Fruit fly (Drosophila melanogaster): ENCODE data around the gene Brd.

Brd gene

DNA sequence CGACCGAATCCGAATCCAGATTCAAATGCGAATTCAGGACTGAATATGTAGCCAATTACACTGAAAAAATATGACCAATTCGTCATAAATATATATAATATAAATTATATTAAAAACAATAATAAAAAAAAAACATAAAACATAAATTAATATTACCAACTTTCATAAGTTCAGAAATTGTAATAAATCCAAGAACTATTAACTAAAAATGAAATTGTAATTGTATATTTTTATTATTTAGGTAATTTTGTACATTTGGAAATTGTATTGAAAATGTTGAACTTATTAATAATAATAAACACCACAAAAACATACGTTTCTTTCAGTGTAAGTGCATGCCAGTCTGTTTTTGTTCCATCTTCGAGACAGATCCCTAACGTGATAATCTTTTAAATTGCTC lies 11.4 kb upstream of the Brd start:
- no peak for TF ChIP-seq CG8478 (optimal IDR thresholded peaks at IDR 0.05)
- no peak for TF ChIP-seq usp (GFP tag; optimal IDR thresholded peaks at IDR 0.05)
- no peak for TF ChIP-seq Dll (optimal IDR thresholded peaks at IDR 0.05)
- TF ChIP-seq psq (optimal IDR thresholded peaks at IDR 0.05) = no peak
- TF ChIP-seq EcR (GFP tag; optimal IDR thresholded peaks at IDR 0.05) = no peak
- TF ChIP-seq pan (optimal IDR thresholded peaks at IDR 0.05) = no peak

DNA sequence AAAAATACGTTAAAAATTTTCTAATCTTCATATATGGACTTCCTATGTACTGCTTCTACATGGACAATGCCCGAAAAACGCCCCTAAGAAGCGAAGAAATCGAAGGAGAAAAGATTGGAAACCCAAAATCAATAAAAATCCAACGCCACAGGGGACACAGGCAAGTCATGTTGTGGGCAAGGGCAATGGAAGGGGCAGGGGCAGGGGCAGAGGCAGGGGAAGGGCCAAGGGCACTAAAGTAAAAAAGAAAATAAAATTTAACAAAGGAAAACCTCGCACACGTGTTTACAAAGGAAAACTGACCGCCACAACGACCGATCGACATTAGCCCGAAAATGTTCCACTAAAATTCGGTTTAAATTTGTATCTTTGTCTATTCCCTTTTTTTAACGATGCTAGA lies 9.7 kb upstream of the Brd start:
- no peak for TF ChIP-seq usp (GFP tag; optimal IDR thresholded peaks at IDR 0.05)
- no peak for TF ChIP-seq EcR (GFP tag; optimal IDR thresholded peaks at IDR 0.05)
- no peak for TF ChIP-seq CG8478 (optimal IDR thresholded peaks at IDR 0.05)

DNA sequence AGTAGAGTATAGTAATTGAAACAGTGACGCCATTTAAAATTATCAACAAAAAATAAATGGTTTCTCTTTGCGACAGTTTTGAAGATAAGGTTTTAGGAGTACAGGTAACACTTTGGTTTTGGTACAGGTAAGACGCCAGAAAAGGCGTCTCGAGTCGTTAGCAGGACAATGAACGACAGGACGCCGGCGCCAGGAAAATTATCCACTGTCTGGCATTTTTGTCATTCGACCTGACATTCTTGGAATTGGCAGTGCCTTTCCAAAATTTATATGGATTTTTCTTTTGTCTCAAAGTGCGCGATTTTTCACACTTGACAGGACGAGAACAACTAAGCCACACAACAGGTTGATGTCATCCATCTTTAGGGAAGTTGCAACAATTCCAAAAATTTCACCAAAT lies 7.6 kb upstream of the Brd start:
- TF ChIP-seq psq (optimal IDR thresholded peaks at IDR 0.05) (no peak), usp (GFP tag; optimal IDR thresholded peaks at IDR 0.05) (no peak), CG8478 (optimal IDR thresholded peaks at IDR 0.05) (no peak), EcR (GFP tag; optimal IDR thresholded peaks at IDR 0.05) (no peak), pan (optimal IDR thresholded peaks at IDR 0.05) (no peak)

- TF ChIP-seq CG8478 (optimal IDR thresholded peaks at IDR 0.05) = no peak
- no peak for TF ChIP-seq EcR (GFP tag; optimal IDR thresholded peaks at IDR 0.05)
- TF ChIP-seq usp (GFP tag; optimal IDR thresholded peaks at IDR 0.05) = no peak
- TF ChIP-seq psq (optimal IDR thresholded peaks at IDR 0.05) = no peak
- TF ChIP-seq Dll (optimal IDR thresholded peaks at IDR 0.05) = no peak
- no peak for TF ChIP-seq pan (optimal IDR thresholded peaks at IDR 0.05)
These were observed 6.1 kb upstream of the Brd start for dm6 chr3L:14966199-14966858.

DNA sequence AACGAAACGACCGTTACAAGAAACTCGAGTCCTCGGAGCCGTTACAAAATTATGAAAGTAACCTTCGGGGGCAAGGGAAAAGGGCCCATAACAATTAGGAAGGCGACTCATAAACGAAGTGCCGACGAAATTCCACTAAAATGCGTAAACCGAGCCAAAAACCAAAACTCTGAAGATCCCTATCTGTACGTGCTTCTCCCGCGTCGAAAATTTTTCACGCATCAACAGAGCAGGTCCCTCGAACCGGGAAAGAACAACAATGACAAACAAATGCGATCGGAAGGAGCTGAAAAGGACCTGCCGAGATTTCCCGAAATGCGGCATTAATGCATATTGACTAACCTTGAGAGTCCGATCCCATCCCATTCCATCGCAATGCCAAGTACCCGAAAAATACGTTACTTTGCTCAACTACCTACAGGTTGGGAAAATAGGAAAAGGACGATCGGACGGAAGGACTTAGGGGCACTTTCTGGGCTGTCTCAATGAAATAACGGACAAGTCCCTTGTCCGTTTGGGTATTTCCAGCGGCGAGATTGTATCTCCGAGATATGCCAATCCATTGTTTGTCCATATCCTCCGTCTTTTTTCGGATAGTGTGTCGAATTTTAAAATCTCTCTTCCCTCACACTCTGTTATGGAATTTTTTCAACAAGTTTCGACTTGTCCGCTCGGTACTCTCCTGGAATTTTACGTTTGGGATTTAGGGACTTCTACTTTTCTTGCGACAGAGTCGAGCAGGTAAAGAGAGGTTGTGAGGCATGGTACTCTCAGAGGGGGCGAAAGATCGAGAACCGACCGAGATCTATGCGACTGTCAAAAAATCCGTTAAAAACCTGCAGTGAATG lies 4.6 kb upstream of the Brd start:
- TF ChIP-seq EcR (GFP tag; optimal IDR thresholded peaks at IDR 0.05) (no peak), pan (optimal IDR thresholded peaks at IDR 0.05) (no peak), CG8478 (optimal IDR thresholded peaks at IDR 0.05) (no peak), usp (GFP tag; optimal IDR thresholded peaks at IDR 0.05) (no peak), Dll (optimal IDR thresholded peaks at IDR 0.05) (no peak), psq (optimal IDR thresholded peaks at IDR 0.05) (no peak)

dm6 chr3L:14968553-14968952 lies 3.9 kb upstream of the Brd start:
- TF ChIP-seq pan (optimal IDR thresholded peaks at IDR 0.05) (peak; percentile 61), CG8478 (optimal IDR thresholded peaks at IDR 0.05) (no peak), EcR (GFP tag; optimal IDR thresholded peaks at IDR 0.05) (no peak)

dm6 chr3L:14969171-14969570 lies 3.3 kb upstream of the Brd start, which contains the start of gene Tom:
Gene Tom (plus strand): TSS chr3L:14969344.
- TF ChIP-seq Dll (optimal IDR thresholded peaks at IDR 0.05) (no peak), psq (optimal IDR thresholded peaks at IDR 0.05) (no peak)

dm6 chr3L:14970213-14970612 lies 2.3 kb upstream of the Brd start:
- TF ChIP-seq CG8478 (optimal IDR thresholded peaks at IDR 0.05) = no peak

DNA sequence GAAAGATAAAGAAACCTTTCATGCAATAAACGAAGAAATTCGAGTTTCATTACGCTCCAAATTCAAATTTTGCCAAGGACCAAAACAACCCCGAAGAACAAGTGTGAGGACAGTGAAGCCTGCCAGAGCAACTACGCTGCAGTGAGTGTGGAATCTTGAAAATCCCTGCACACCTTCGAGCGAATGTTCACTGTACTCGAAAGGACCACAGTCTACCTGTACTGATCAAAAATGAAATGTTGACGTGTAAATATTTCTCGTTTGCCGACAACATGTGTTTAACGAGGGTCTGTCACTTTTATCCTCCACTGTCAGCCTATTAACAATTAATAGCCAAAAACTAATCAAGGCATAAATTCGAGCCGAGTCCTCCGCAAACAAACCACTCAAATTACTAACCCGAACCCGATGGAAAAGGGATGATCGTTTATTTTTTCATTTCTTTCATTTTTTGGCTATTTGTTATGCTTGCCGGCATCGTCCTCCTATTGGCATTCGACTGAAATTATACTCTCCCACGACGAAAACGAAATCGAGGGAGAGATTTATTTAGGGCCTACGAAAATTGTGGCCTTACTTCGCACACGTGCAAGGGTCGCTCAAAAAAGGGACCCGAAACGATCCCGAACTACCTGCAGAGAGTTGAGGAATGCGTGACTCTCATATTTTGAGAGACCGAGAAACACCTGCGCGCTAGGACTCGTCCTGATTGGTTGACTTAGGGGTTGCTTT lies 408 bp upstream of the Brd start:
- TF ChIP-seq Dll (optimal IDR thresholded peaks at IDR 0.05) (no peak), pan (optimal IDR thresholded peaks at IDR 0.05) (no peak), CG8478 (optimal IDR thresholded peaks at IDR 0.05) (no peak), psq (optimal IDR thresholded peaks at IDR 0.05) (no peak), EcR (GFP tag; optimal IDR thresholded peaks at IDR 0.05) (no peak), usp (GFP tag; optimal IDR thresholded peaks at IDR 0.05) (no peak)

DNA sequence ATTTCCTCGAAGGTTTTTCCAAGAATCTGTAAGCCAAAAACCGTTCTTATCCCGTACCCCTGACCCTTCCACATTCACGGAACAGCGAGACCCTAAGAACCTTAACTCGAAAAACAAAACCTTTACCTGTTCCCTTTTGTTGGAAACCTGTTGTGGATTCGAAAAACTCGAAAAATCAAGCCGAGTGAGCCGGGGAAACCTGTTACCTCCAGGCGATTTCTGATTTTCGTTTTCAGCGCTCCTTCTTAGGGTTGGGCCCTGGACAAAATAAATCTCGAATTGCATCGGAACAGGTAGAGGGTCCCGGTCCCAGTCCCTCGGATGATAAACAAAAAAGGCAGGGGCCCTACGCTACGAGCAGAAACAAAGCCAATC lies 771 bp downstream of the Brd start:
- TF ChIP-seq usp (GFP tag; optimal IDR thresholded peaks at IDR 0.05) (no peak), pan (optimal IDR thresholded peaks at IDR 0.05) (no peak), Dll (optimal IDR thresholded peaks at IDR 0.05) (no peak), EcR (GFP tag; optimal IDR thresholded peaks at IDR 0.05) (no peak), CG8478 (optimal IDR thresholded peaks at IDR 0.05) (no peak), psq (optimal IDR thresholded peaks at IDR 0.05) (no peak)

dm6 chr3L:14974513-14974912 lies 2.0 kb downstream of the Brd start, which contains the start of gene Ocho:
Gene Ocho (plus strand): TSS chr3L:14974848.
- TF ChIP-seq Dll (optimal IDR thresholded peaks at IDR 0.05) (no peak), usp (GFP tag; optimal IDR thresholded peaks at IDR 0.05) (no peak), psq (optimal IDR thresholded peaks at IDR 0.05) (no peak), EcR (GFP tag; optimal IDR thresholded peaks at IDR 0.05) (no peak), CG8478 (optimal IDR thresholded peaks at IDR 0.05) (no peak), pan (optimal IDR thresholded peaks at IDR 0.05) (no peak)

DNA sequence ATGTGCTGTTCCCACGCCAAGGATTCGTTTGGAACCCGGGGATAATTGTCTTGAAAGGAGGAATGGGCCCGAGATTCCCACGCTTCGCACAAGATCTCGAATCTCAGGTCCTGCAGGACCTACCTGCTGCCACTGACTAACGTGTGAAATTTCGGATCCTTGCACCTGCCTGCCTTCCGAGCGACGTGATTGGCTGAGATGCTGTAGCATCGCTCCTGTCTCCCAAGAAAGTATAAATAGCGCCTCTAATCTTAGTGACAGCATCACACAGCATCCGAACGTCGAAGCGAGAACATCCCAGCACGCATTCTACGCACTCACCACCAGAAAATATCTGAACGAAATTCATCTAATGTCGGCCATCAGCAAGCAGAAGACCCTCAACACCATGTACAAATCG lies 2.5 kb downstream of the Brd start:
- TF ChIP-seq usp (GFP tag; optimal IDR thresholded peaks at IDR 0.05) (no peak), pan (optimal IDR thresholded peaks at IDR 0.05) (no peak), Dll (optimal IDR thresholded peaks at IDR 0.05) (no peak), EcR (GFP tag; optimal IDR thresholded peaks at IDR 0.05) (no peak)

Data from whole organism.